Worm (Caenorhabditis elegans) whole organism, late embryonic: Measurements from ENCODE around the gene R07E5.19.

Experiments
- C08G9.2 ChIP-seq: sonication (generic microtip); optimal IDR thresholded peaks from 2 replicates; lab custom pipeline; 2016; ENCODE audit warnings: mild to moderate bottlenecking, missing genetic modification characterization, moderate library complexity, missing compliant biosample characterization
- C38D4.7 ChIP-seq: fragments of 200-800 bp; sonication (Bioruptor generic); optimal IDR thresholded peaks from 2 replicates; lab custom pipeline; 2018; ENCODE audit warnings: mild to moderate bottlenecking, missing genetic modification characterization, moderate library complexity, missing compliant biosample characterization
- F13H6.1 ChIP-seq: sonication (generic microtip); optimal IDR thresholded peaks from 2 replicates; lab custom pipeline; 2016; ENCODE audit warnings: missing genetic modification characterization, missing compliant biosample characterization
- K02D7.2 ChIP-seq: sonication (generic microtip); optimal IDR thresholded peaks from 2 replicates; lab custom pipeline; 2017; ENCODE audit warnings: mild to moderate bottlenecking, missing genetic modification characterization, missing compliant biosample characterization
- T23F11.4 ChIP-seq: fragments of 200-800 bp; sonication (Bioruptor generic); optimal IDR thresholded peaks from 2 replicates; lab custom pipeline; 2018; ENCODE audit warnings: mild to moderate bottlenecking, missing genetic modification characterization, missing compliant biosample characterization
- ahr-1 ChIP-seq: sonication (generic microtip); optimal IDR thresholded peaks from 2 replicates; lab custom pipeline; 2016; ENCODE audit warnings: missing genetic modification characterization, missing compliant biosample characterization
- ceh-14 ChIP-seq: sonication (generic microtip); optimal IDR thresholded peaks from 2 replicates; lab custom pipeline; 2016; ENCODE audit warnings: missing genotype, missing genetic modification characterization, missing compliant biosample characterization
- ceh-18 ChIP-seq: sonication (generic microtip); optimal IDR thresholded peaks from 2 replicates; lab custom pipeline; 2016; ENCODE audit warnings: missing genetic modification characterization, missing compliant biosample characterization
- ceh-2 ChIP-seq: sonication (generic microtip); optimal IDR thresholded peaks from 2 replicates; lab custom pipeline; 2016; ENCODE audit warnings: missing genotype, missing genetic modification characterization, missing compliant biosample characterization
- ceh-24 ChIP-seq: sonication (generic microtip); optimal IDR thresholded peaks from 2 replicates; lab custom pipeline; 2016; ENCODE audit warnings: mild to moderate bottlenecking, missing genetic modification characterization, missing compliant biosample characterization
- ceh-31 ChIP-seq: sonication (generic microtip); optimal IDR thresholded peaks from 2 replicates; lab custom pipeline; 2016; ENCODE audit warnings: missing genetic modification characterization, missing compliant biosample characterization
- ceh-34 ChIP-seq: sonication (generic microtip); optimal IDR thresholded peaks from 2 replicates; lab custom pipeline; 2016; ENCODE audit warnings: mild to moderate bottlenecking, missing genetic modification characterization, missing compliant biosample characterization
- ceh-45 ChIP-seq: fragments of 200-800 bp; sonication (Bioruptor generic); IDR thresholded peaks from 2 replicates; pipeline ENCODE4 v1.3.6; 2022; ENCODE audit warnings: missing genetic modification reagents, missing genetic modification characterization, missing compliant biosample characterization
- ceh-6 ChIP-seq: fragments of 200-800 bp; sonication (Bioruptor generic); optimal IDR thresholded peaks from 2 replicates; lab custom pipeline; 2018; ENCODE audit warnings: mild to moderate bottlenecking, missing genetic modification characterization, missing compliant biosample characterization
- che-1 ChIP-seq: sonication (generic microtip); optimal IDR thresholded peaks from 2 replicates; lab custom pipeline; 2016; ENCODE audit warnings: mild to moderate bottlenecking, missing genetic modification characterization, missing compliant biosample characterization
- dmd-4 ChIP-seq: sonication (generic microtip); optimal IDR thresholded peaks from 2 replicates; lab custom pipeline; 2016; ENCODE audit warnings: borderline replicate concordance, missing genetic modification characterization, missing compliant biosample characterization
- dve-1 ChIP-seq: sonication (generic microtip); optimal IDR thresholded peaks from 2 replicates; lab custom pipeline; 2017; ENCODE audit warnings: antibody characterized with exemption, mild to moderate bottlenecking, missing genetic modification characterization, missing compliant biosample characterization
- elt-2 ChIP-seq: sonication (generic microtip); optimal IDR thresholded peaks from 2 replicates; lab custom pipeline; 2016; ENCODE audit warnings: missing genetic modification reagents, missing genetic modification characterization, missing compliant biosample characterization
- eyg-1 ChIP-seq: sonication (generic microtip); optimal IDR thresholded peaks from 2 replicates; lab custom pipeline; 2016; ENCODE audit warnings: missing genotype, missing genetic modification characterization, missing compliant biosample characterization
- fax-1 ChIP-seq: sonication (generic microtip); optimal IDR thresholded peaks from 2 replicates; lab custom pipeline; 2016; ENCODE audit warnings: missing genotype, missing genetic modification characterization, missing compliant biosample characterization
- fkh-6 ChIP-seq: sonication (generic microtip); optimal IDR thresholded peaks from 2 replicates; lab custom pipeline; 2016; ENCODE audit warnings: missing genetic modification characterization, missing compliant biosample characterization
- gmeb-2 ChIP-seq: sonication (generic microtip); optimal IDR thresholded peaks from 2 replicates; lab custom pipeline; 2016; ENCODE audit warnings: missing genetic modification characterization, inconsistent platforms, missing compliant biosample characterization
- hlh-13 ChIP-seq: fragments of 200-800 bp; sonication (Bioruptor generic); optimal IDR thresholded peaks from 2 replicates; lab custom pipeline; 2018; ENCODE audit warnings: mild to moderate bottlenecking, missing genetic modification characterization, missing compliant biosample characterization
- hlh-15 ChIP-seq: sonication (generic microtip); optimal IDR thresholded peaks from 2 replicates; lab custom pipeline; 2016; ENCODE audit warnings: missing genetic modification characterization, missing compliant biosample characterization
- hlh-6 ChIP-seq: sonication (generic microtip); optimal IDR thresholded peaks from 2 replicates; lab custom pipeline; 2016; ENCODE audit warnings: missing genotype, missing genetic modification characterization, missing compliant biosample characterization
- hlh-8 ChIP-seq: sonication (generic microtip); optimal IDR thresholded peaks from 2 replicates; lab custom pipeline; 2016; ENCODE audit warnings: missing genotype, missing genetic modification characterization, missing compliant biosample characterization
- lim-6 ChIP-seq: sonication (generic microtip); optimal IDR thresholded peaks from 2 replicates; lab custom pipeline; 2016; ENCODE audit warnings: missing genetic modification characterization, missing compliant biosample characterization
- lin-11 ChIP-seq: fragments of 200-800 bp; sonication (Bioruptor generic); optimal IDR thresholded peaks from 2 replicates; lab custom pipeline; 2018; ENCODE audit warnings: mild to moderate bottlenecking, missing genetic modification characterization, missing compliant biosample characterization
- madf-2 ChIP-seq: sonication (generic microtip); optimal IDR thresholded peaks from 2 replicates; lab custom pipeline; 2017; ENCODE audit warnings: missing genetic modification characterization, missing compliant biosample characterization
- nfya-1 ChIP-seq: sonication (generic microtip); optimal IDR thresholded peaks from 2 replicates; lab custom pipeline; 2017; ENCODE audit warnings: missing genetic modification characterization, mild to moderate bottlenecking, missing compliant biosample characterization, antibody characterized with exemption, moderate library complexity
- nhr-232 ChIP-seq: sonication (generic microtip); optimal IDR thresholded peaks from 2 replicates; lab custom pipeline; 2016; ENCODE audit warnings: missing genetic modification characterization, missing compliant biosample characterization
- pat-9 ChIP-seq: fragments of 200-800 bp; sonication (Bioruptor generic); optimal IDR thresholded peaks from 2 replicates; lab custom pipeline; 2018; ENCODE audit warnings: mild to moderate bottlenecking, missing genetic modification characterization, moderate library complexity, missing compliant biosample characterization
- pha-2 ChIP-seq: sonication (generic microtip); optimal IDR thresholded peaks from 2 replicates; lab custom pipeline; 2017; ENCODE audit warnings: mild to moderate bottlenecking, missing genetic modification characterization, missing compliant biosample characterization
- pqm-1 ChIP-seq: sonication (generic microtip); optimal IDR thresholded peaks from 2 replicates; lab custom pipeline; 2016; ENCODE audit warnings: missing genetic modification characterization, missing compliant biosample characterization
- ref-2 ChIP-seq: sonication (generic microtip); optimal IDR thresholded peaks from 2 replicates; lab custom pipeline; 2016; ENCODE audit warnings: missing genetic modification characterization, missing compliant biosample characterization
- rnt-1 ChIP-seq: sonication (generic microtip); optimal IDR thresholded peaks from 2 replicates; lab custom pipeline; 2016; ENCODE audit warnings: missing genetic modification characterization, missing compliant biosample characterization
- sdc-2 ChIP-seq: sonication (generic microtip); optimal IDR thresholded peaks from 2 replicates; lab custom pipeline; 2016; ENCODE audit warnings: missing genotype, missing genetic modification characterization, missing compliant biosample characterization
- sox-2 ChIP-seq: fragments of 200-800 bp; sonication (Bioruptor generic); IDR thresholded peaks from 2 replicates; pipeline ENCODE4 v1.3.6; 2022; ENCODE audit warnings: missing genetic modification reagents, missing genetic modification characterization, missing compliant biosample characterization
- sox-4 ChIP-seq: sonication (generic microtip); optimal IDR thresholded peaks from 2 replicates; lab custom pipeline; 2017; ENCODE audit warnings: mild to moderate bottlenecking, missing genetic modification characterization, inconsistent platforms, missing compliant biosample characterization
- syd-9 ChIP-seq: sonication (generic microtip); optimal IDR thresholded peaks from 2 replicates; lab custom pipeline; 2016; ENCODE audit warnings: mild to moderate bottlenecking, missing genetic modification characterization, moderate library complexity, missing compliant biosample characterization
- tbx-2 ChIP-seq: sonication (generic microtip); optimal IDR thresholded peaks from 2 replicates; lab custom pipeline; 2016; ENCODE audit warnings: missing genetic modification characterization, missing compliant biosample characterization
- ttx-3 ChIP-seq: sonication (generic microtip); optimal IDR thresholded peaks from 2 replicates; lab custom pipeline; 2016; ENCODE audit warnings: missing genetic modification reagents, missing genetic modification characterization, missing compliant biosample characterization
- unc-3 ChIP-seq, 2 experiments: fragments of 200-800 bp in 1 of 2; sonication (Bioruptor generic) in 1 of 2; sonication (generic microtip) in 1 of 2; conservative IDR thresholded peaks in 1 of 2; optimal IDR thresholded peaks in 1 of 2; 2 replicates each; pipeline versions ENCODE4 v1.3.6 to Lab custom; 2016 to 2022; ENCODE audit warnings: missing compliant biosample characterization in 2 of 2, missing genetic modification characterization in 2 of 2, missing genetic modification reagents in 1 of 2
- unc-42 ChIP-seq: sonication (generic microtip); optimal IDR thresholded peaks from 2 replicates; lab custom pipeline; 2016; ENCODE audit warnings: missing genotype, missing genetic modification characterization, missing compliant biosample characterization
- unc-86 ChIP-seq: sonication (generic microtip); optimal IDR thresholded peaks from 2 replicates; lab custom pipeline; 2016; ENCODE audit warnings: missing genetic modification characterization, missing compliant biosample characterization
- zip-5 ChIP-seq: sonication (generic microtip); optimal IDR thresholded peaks from 2 replicates; lab custom pipeline; 2016; ENCODE audit warnings: missing genetic modification characterization, missing compliant biosample characterization
- ztf-16 ChIP-seq: sonication (generic microtip); optimal IDR thresholded peaks from 2 replicates; lab custom pipeline; 2017; ENCODE audit warnings: missing genetic modification characterization, missing compliant biosample characterization

R07E5.19 gene

ce11 chrIII:4369381-4369809 lies 48.5 kb downstream of the R07E5.19 start:
- TF ChIP-seq gmeb-2 (tag; lab: Kevin White, UChicago) (peak; percentile 52), syd-9 (peak; percentile 72), lim-6 (tag; lab: Kevin White, UChicago) (peak; percentile 22), ceh-18 (tag; lab: Kevin White, UChicago) (peak; percentile 69), ceh-14 (tag; lab: Kevin White, UChicago) (peak; percentile 57), C08G9.2 (tag; lab: Kevin White, UChicago) (peak; percentile 10), sox-4 (tag; lab: Kevin White, UChicago) (peak; percentile 30), dve-1 (tag; lab: Kevin White, UChicago) (peak; percentile 18), tbx-2 (tag; lab: Kevin White, UChicago) (peak; percentile 61), F13H6.1 (peak; percentile 31), pha-2 (tag; lab: Kevin White, UChicago) (peak; percentile 69), ceh-31 (tag; lab: Kevin White, UChicago) (peak; percentile 29), rnt-1 (tag; lab: Kevin White, UChicago) (peak; percentile 48), eyg-1 (tag; lab: Kevin White, UChicago) (peak; percentile 44), hlh-8 (tag; lab: Kevin White, UChicago) (peak; percentile 38), hlh-15 (tag; lab: Kevin White, UChicago) (peak; percentile 36), elt-2 (tag; lab: Kevin White, UChicago) (peak; percentile 76), ref-2 (tag; lab: Kevin White, UChicago) (peak; percentile 57), ztf-16 (peak; percentile 50), lin-11 (peak; percentile 48), madf-2 (tag; lab: Kevin White, UChicago) (peak; percentile 32), hlh-13 (GFP tag; lab: Kevin White, UChicago) (peak; percentile 51), unc-42 (tag; lab: Kevin White, UChicago) (peak; percentile 3), ceh-24 (peak; percentile 16), sox-2 (GFP tag; lab: Robert Waterston, UW) (peak; percentile 49; the same call in 1 of the 2 replicates), sdc-2 (tag; lab: Kevin White, UChicago) (peak; percentile 56), pqm-1 (tag; lab: Kevin White, UChicago) (peak; percentile 15), unc-86 (tag; lab: Kevin White, UChicago) (peak; percentile 33), pat-9 (peak; percentile 56), nfya-1 (tag; lab: Kevin White, UChicago) (peak; percentile 26), nhr-232 (tag; lab: Kevin White, UChicago) (peak; percentile 45), C38D4.7 (GFP tag; lab: Kevin White, UChicago) (peak; percentile 49), ceh-45 (peak; percentile 69; the same call in 1 of the 2 replicates), fax-1 (peak; percentile 20), hlh-6 (tag; lab: Kevin White, UChicago) (peak; percentile 74), ceh-6 (GFP tag; lab: Kevin White, UChicago) (peak; percentile 58), ahr-1 (tag; lab: Kevin White, UChicago) (peak; percentile 35), zip-5 (tag; lab: Kevin White, UChicago) (peak; percentile 19), K02D7.2 (tag; lab: Kevin White, UChicago) (peak; percentile 44), ceh-34 (peak; percentile 59), unc-3 (GFP tag; conservative IDR thresholded peaks at IDR 0.05; lab: Robert Waterston, UW) (peak; percentile 30; the same call in 1 of the 2 replicates), unc-3 (tag; optimal IDR thresholded peaks at IDR 0.05; lab: Kevin White, UChicago) (peak; percentile 54), T23F11.4 (GFP tag; lab: Kevin White, UChicago) (peak; percentile 33), ceh-2 (tag; lab: Kevin White, UChicago) (peak; percentile 29), dmd-4 (tag; lab: Kevin White, UChicago) (peak; percentile 33), che-1 (peak; percentile 68), ttx-3 (tag; lab: Kevin White, UChicago) (peak; percentile 61), fkh-6 (peak; percentile 33)
